Worm (Caenorhabditis elegans) whole organism, mixed stage, embryonic: ENCODE measurements around the gene clec-48.

Experiments used
- M03D4.4 ChIP-seq: sonication (generic microtip); optimal IDR thresholded peaks from 2 replicates; lab custom pipeline; 2017; ENCODE audit warnings: mild to moderate bottlenecking, missing genetic modification characterization, missing compliant biosample characterization
- ceh-39 ChIP-seq: fragments of 150-350 bp; optimal IDR thresholded peaks from 2 replicates; lab custom pipeline; 2014; ENCODE audit warnings: missing biosample characterization, missing genetic modification characterization
- ceh-43 ChIP-seq: fragments of 200-800 bp; sonication (Bioruptor generic); optimal IDR thresholded peaks from 2 replicates; lab custom pipeline; 2018; ENCODE audit warnings: mild to moderate bottlenecking, missing genetic modification characterization, moderate library complexity, missing compliant biosample characterization
- elt-3 ChIP-seq: fragments of 150-350 bp; optimal IDR thresholded peaks from 2 replicates; lab custom pipeline; 2014; ENCODE audit warnings: missing biosample characterization, missing genetic modification characterization
- mab-5 ChIP-seq: fragments of 150-350 bp; optimal IDR thresholded peaks from 2 replicates; lab custom pipeline; 2014; ENCODE audit warnings: missing biosample characterization, missing genetic modification characterization
- mep-1 ChIP-seq: fragments of 150-350 bp; optimal IDR thresholded peaks from 2 replicates; lab custom pipeline; 2017; ENCODE audit warnings: missing biosample characterization, missing genetic modification reagents, missing genetic modification characterization, inconsistent platforms
- nhr-237 ChIP-seq: fragments of 150-350 bp; optimal IDR thresholded peaks from 2 replicates; lab custom pipeline; 2014; ENCODE audit warnings: missing biosample characterization, missing genetic modification characterization
- nhr-28 ChIP-seq: fragments of 150-350 bp; optimal IDR thresholded peaks from 2 replicates; lab custom pipeline; 2014; ENCODE audit warnings: missing biosample characterization, missing genetic modification characterization
- pha-4 ChIP-seq: fragments of 150-350 bp; optimal IDR thresholded peaks from 2 replicates; lab custom pipeline; 2018; ENCODE audit warnings: missing biosample characterization, missing genetic modification reagents, missing genetic modification characterization
- tbx-8 ChIP-seq: fragments of 200-800 bp; sonication (Bioruptor generic); optimal IDR thresholded peaks from 2 replicates; lab custom pipeline; 2018; ENCODE audit warnings: mild to moderate bottlenecking, missing genetic modification characterization, moderate library complexity, missing compliant biosample characterization
- unc-39 ChIP-seq: fragments of 150-350 bp; optimal IDR thresholded peaks from 2 replicates; lab custom pipeline; 2014; ENCODE audit warnings: missing biosample characterization, missing genetic modification characterization
- unc-62 ChIP-seq: fragments of 150-350 bp; optimal IDR thresholded peaks from 2 replicates; lab custom pipeline; 2014; ENCODE audit warnings: missing biosample characterization, missing genetic modification reagents, missing genetic modification characterization
- ztf-11 ChIP-seq: fragments of 150-350 bp; optimal IDR thresholded peaks from 2 replicates; lab custom pipeline; 2014; ENCODE audit warnings: missing biosample characterization, missing genetic modification characterization

- no peak for TF ChIP-seq ceh-39 (tag; lab: Kevin White, UChicago)
- TF ChIP-seq tbx-8 (GFP tag; lab: Kevin White, UChicago): no peak
- no peak for TF ChIP-seq ztf-11 (tag; lab: Kevin White, UChicago)
- TF ChIP-seq nhr-28 (tag; lab: Kevin White, UChicago): no peak
- TF ChIP-seq pha-4 (tag; lab: Kevin White, UChicago): no peak
- TF ChIP-seq unc-62 (GFP tag; lab: Kevin White, UChicago): no peak
- no peak for TF ChIP-seq nhr-237
- TF ChIP-seq mep-1 (tag; lab: Kevin White, UChicago): no peak
- TF ChIP-seq ceh-43 (GFP tag; lab: Kevin White, UChicago): no peak
- TF ChIP-seq elt-3 (tag; lab: Kevin White, UChicago): no peak
- TF ChIP-seq unc-39 (tag; lab: Kevin White, UChicago): no peak
- TF ChIP-seq mab-5 (tag; lab: Kevin White, UChicago): no peak
- TF ChIP-seq M03D4.4: no peak
Measured at ce11 chrV:18133177-18133576, 24.6 kb upstream of the clec-48 start, which contains the start of gene Y37H2A.18.
